Worm (Caenorhabditis elegans): Measurements from ENCODE around the gene E02H4.2.

ce11 chrX:14255031-14255430 is 26.4 kb downstream of the E02H4.2 start, which contains the start of gene E02H4.5:
- no peak for TF ChIP-seq T22C8.4 (GFP tag; IDR thresholded peaks at IDR 0.05)
- TF ChIP-seq ref-1 (GFP tag; conservative IDR thresholded peaks at IDR 0.05): no peak
- no peak for TF ChIP-seq ztf-23 (GFP tag; IDR thresholded peaks at IDR 0.05)
- no peak for TF ChIP-seq flt-1 (GFP tag; IDR thresholded peaks at IDR 0.05)
- no peak for TF ChIP-seq tab-1 (GFP tag; IDR thresholded peaks at IDR 0.05)
- TF ChIP-seq cog-1 (tag; optimal IDR thresholded peaks at IDR 0.05): no peak
- TF ChIP-seq klf-2 (GFP tag; conservative IDR thresholded peaks at IDR 0.05): no peak

All from whole organism, midembryonic.